Worm (Caenorhabditis elegans): ENCODE data around the gene srd-51.

srd-51 gene

DNA sequence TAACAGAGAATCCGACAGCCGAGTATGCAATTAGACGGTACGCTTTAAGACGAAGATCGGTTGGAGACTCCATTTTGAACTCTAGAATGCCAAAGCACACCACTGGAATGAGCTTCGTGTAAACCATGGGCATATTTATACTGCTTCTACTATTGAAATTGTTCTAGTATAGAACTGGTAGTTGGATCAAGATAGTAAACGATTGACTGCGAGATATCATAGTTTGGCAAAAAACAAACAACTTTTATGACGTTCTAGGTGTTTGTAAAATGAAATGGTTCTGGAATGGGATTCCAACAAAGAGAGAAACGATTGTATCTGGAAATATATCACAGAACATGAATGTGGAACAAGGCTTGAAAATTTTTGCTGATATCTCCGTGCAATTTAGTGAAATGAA lies 26.3 kb upstream of the srd-51 start, which contains the start of gene col-185:
Gene col-185 (minus strand): TSS at position 101 of the 400 bp plus-strand sequence.
- TF ChIP-seq Y79H2A.3 (GFP tag; conservative IDR thresholded peaks at IDR 0.05), result no peak
- no peak for TF ChIP-seq sptf-2 (GFP tag; optimal IDR thresholded peaks at IDR 0.05)
- TF ChIP-seq B0035.1 (tag; optimal IDR thresholded peaks at IDR 0.05), result no peak
- TF ChIP-seq F39B2.1 (GFP tag; IDR thresholded peaks at IDR 0.05), result no peak
- TF ChIP-seq unc-130 (GFP tag; optimal IDR thresholded peaks at IDR 0.05), result no peak
- no peak for TF ChIP-seq Y95B8A.8 (GFP tag; IDR thresholded peaks at IDR 0.05)
- TF ChIP-seq pha-4 (tag; optimal IDR thresholded peaks at IDR 0.05), result no peak
- TF ChIP-seq attf-3 (GFP tag; conservative IDR thresholded peaks at IDR 0.05), result no peak
- TF ChIP-seq ceh-79 (tag; optimal IDR thresholded peaks at IDR 0.05), result no peak
- no peak for TF ChIP-seq him-1 (tag; optimal IDR thresholded peaks at IDR 0.05)
- TF ChIP-seq ama-1 (optimal IDR thresholded peaks at IDR 0.05), result no peak
- no peak for TF ChIP-seq ama-1 (GFP tag; optimal IDR thresholded peaks at IDR 0.05)
- TF ChIP-seq aptf-2 (GFP tag; conservative IDR thresholded peaks at IDR 0.05), result no peak
- no peak for TF ChIP-seq egl-18 (GFP tag; IDR thresholded peaks at IDR 0.05)
- no peak for TF ChIP-seq madf-6 (GFP tag; IDR thresholded peaks at IDR 0.05)
- TF ChIP-seq mel-28 (tag; optimal IDR thresholded peaks at IDR 0.05; ENCODE audit: borderline replicate concordance), result no peak
- no peak for TF ChIP-seq akir-1 (GFP tag; optimal IDR thresholded peaks at IDR 0.05)

DNA sequence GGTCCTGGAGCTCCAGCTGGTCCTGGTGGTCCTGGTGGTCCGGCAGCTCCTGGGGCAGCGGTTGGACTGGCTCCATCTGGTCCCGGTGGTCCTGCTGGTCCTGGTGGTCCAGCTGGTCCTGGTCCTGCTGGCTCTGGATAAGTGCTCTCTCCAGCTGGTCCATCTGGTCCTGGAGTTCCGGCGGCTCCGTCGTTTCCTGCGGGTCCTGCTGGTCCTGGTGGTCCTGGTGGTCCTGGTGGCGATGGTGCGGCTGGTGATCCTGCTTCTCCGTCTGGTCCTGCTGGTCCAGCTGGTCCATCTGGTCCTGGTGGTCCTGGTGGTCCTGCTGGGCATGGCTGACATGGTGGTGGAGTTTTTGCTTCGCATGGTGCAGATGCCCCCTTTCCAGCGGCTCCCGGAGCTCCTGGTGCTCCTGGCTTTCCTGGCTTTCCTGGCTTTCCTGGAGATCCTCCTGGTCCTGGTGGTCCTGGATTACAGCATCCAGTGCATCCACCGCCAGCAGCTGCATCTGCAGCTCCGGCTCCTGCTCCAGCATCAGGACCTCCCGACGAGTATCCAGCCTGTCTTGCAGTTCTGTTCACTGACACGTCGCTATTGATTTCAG lies 25.6 kb upstream of the srd-51 start:
- peak; percentile 97 for TF ChIP-seq egrh-3 (GFP tag; IDR thresholded peaks at IDR 0.05)
- 0 out of 2 replicates have a peak, but pooled peaks have one; percentile 4 for TF ChIP-seq nhr-120 (GFP tag; IDR thresholded peaks at IDR 0.05)
- no peak for TF ChIP-seq pbrm-1 (GFP tag; IDR thresholded peaks at IDR 0.05)
- TF ChIP-seq T26A5.8 (tag; optimal IDR thresholded peaks at IDR 0.05), result no peak
- no peak for TF ChIP-seq tbp1 (GFP tag; optimal IDR thresholded peaks at IDR 0.05)
- no peak for TF ChIP-seq B0336.3 (GFP tag; IDR thresholded peaks at IDR 0.05)
- peak; percentile 92 for TF ChIP-seq zfh-2 (GFP tag; conservative IDR thresholded peaks at IDR 0.05)

DNA sequence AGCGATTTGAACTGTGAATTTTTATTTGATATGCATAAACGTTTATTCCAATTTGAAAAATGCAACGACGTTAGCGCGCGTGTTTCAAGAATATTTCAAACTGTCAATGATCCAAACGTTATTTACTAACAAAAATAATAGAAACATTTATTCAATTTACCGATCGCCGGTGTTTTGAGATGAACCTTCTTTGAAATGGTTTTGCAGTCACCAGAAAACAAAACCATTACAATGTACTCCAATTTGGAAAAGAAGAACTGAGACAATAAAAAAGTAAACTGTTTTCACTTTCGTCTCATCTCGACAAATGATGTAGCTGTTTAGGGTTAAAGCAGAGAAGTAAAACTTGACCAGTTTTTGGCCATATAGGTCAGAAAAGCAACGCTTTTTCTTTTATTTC lies 22.5 kb upstream of the srd-51 start, which contains the start of gene H06A10.1:
Gene H06A10.1 (plus strand): TSS at position 301 of the 400 bp plus-strand sequence.
- TF ChIP-seq mel-28 (tag; optimal IDR thresholded peaks at IDR 0.05; ENCODE audit: borderline replicate concordance) (no peak), atf-7 (tag; optimal IDR thresholded peaks at IDR 0.05) (no peak), F37B4.10 (GFP tag; IDR thresholded peaks at IDR 0.05) (no peak), ztf-22 (GFP tag; optimal IDR thresholded peaks at IDR 0.05) (no peak), F57A8.1 (GFP tag; optimal IDR thresholded peaks at IDR 0.05) (no peak), D2030.7 (GFP tag; IDR thresholded peaks at IDR 0.05) (no peak), attf-6 (GFP tag; IDR thresholded peaks at IDR 0.05) (no peak), C06A6.2 (GFP tag; conservative IDR thresholded peaks at IDR 0.05) (no peak), pbrm-1 (GFP tag; IDR thresholded peaks at IDR 0.05) (no peak), let-526 (GFP tag; IDR thresholded peaks at IDR 0.05) (no peak), pha-4 (tag; optimal IDR thresholded peaks at IDR 0.05) (no peak)

DNA sequence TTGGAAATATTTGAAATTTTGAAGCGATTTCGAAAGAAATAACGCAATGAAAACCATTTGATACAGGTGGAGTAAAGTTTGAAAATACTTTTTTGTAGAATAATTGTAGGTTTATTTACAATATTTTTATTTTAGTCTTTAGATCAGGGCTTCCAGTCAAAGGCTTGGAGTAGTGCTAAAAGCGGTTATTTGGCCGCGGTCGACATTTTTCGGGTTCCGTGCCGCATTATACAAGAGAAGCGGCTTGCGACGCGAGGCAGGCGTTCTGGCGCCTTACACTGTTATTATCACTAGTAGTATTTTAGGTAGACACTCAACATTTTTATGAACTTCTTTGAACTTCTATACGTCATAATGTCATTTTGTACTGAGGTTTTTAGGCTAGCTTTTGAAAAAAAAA lies 21.8 kb upstream of the srd-51 start:
- TF ChIP-seq tbx-9 (tag; optimal IDR thresholded peaks at IDR 0.05; ENCODE audit: borderline replicate concordance) (no peak), nhr-179 (tag; optimal IDR thresholded peaks at IDR 0.05) (no peak), hsf-1 (GFP tag; IDR thresholded peaks at IDR 0.05) (no peak), mcd-1 (GFP tag; IDR thresholded peaks at IDR 0.05) (no peak), let-526 (GFP tag; IDR thresholded peaks at IDR 0.05) (no peak), efl-1 (GFP tag; optimal IDR thresholded peaks at IDR 0.05) (no peak), Y67H2A.10 (GFP tag; conservative IDR thresholded peaks at IDR 0.05) (no peak), snpc-4 (GFP tag; optimal IDR thresholded peaks at IDR 0.05) (no peak), snpc-4 (tag; optimal IDR thresholded peaks at IDR 0.05) (peak in 3 of 4 experiments; percentile 33 to 76 (median 73))

All from whole organism, young adult.